Worm (Caenorhabditis elegans): ENCODE data around the gene C01B10.7.
A peak's percentile ranks its signal among the peaks of the same experiment; 100 is the strongest.

- TF ChIP-seq fos-1 (tag; optimal IDR thresholded peaks at IDR 0.05) (peak; percentile 22), lin-39 (tag; optimal IDR thresholded peaks at IDR 0.05) (no peak), lin-13 (GFP tag; optimal IDR thresholded peaks at IDR 0.05) (no peak), nhr-10 (tag; optimal IDR thresholded peaks at IDR 0.05) (no peak), ceh-82 (tag; optimal IDR thresholded peaks at IDR 0.05) (no peak), nhr-12 (tag; optimal IDR thresholded peaks at IDR 0.05) (no peak), R02D3.7 (tag; optimal IDR thresholded peaks at IDR 0.05) (no peak), ztf-1 (GFP tag; conservative IDR thresholded peaks at IDR 0.05) (no peak), ama-1 (optimal IDR thresholded peaks at IDR 0.05) (no peak), mdl-1 (tag; optimal IDR thresholded peaks at IDR 0.05) (no peak)
Measured at ce11 chrIV:6618607-6619006, 19.7 kb upstream of the C01B10.7 start.

Measured in whole organism, L2 larva.